Fruit fly (Drosophila melanogaster): ENCODE results near the gene CG32091.
A peak's percentile ranks its signal among the peaks of the same experiment; 100 is the strongest.

The CG32091 gene

DNA sequence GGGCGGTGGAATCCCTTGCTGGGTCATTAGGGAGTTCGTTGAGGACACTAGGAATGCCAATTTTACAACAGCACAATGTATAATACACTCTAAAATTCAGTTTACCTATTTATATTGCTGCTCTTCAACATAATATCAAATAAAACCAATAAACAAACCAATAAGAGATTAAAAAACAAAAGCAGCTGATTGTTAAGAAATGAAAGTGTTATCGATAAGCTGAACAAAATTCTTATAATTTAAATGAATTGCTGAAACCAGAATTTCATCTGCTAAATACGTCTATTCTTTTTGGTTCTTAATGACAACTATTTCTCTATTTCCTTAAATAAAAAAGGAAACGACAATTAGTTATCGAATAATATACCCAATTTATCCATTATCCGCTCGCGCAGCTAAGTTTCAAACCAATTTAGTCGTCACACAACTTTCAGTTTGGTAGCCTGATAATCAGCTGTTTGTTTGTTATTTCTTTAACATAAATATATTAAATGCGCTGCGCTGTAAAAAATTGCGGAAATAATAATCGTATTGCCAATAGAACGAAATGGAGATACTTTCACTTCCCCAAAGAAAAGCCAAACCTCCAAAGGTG is 60.1 kb downstream of the CG32091 start, which contains the start of the genes Pldn and CG14135 (continued):
- TF ChIP-seq CG7839 (tag; optimal IDR thresholded peaks at IDR 0.05) (no peak), esg (GFP tag; conservative IDR thresholded peaks at IDR 0.05) (no peak), kni (GFP tag; optimal IDR thresholded peaks at IDR 0.05) (no peak), CG17612 (GFP tag; IDR thresholded peaks at IDR 0.05) (no peak), CrebB (tag; optimal IDR thresholded peaks at IDR 0.05) (no peak), Optix (GFP tag; IDR thresholded peaks at IDR 0.05) (no peak), ac (GFP tag; optimal IDR thresholded peaks at IDR 0.05) (no peak), CG8944 (GFP tag; optimal IDR thresholded peaks at IDR 0.05) (no peak), CG17359 (tag; optimal IDR thresholded peaks at IDR 0.05) (no peak), dysf (GFP tag; IDR thresholded peaks at IDR 0.05) (no peak), Poxn (GFP tag; IDR thresholded peaks at IDR 0.05) (no peak), Lpt (GFP tag; optimal IDR thresholded peaks at IDR 0.05) (no peak), Side (GFP tag; optimal IDR thresholded peaks at IDR 0.05) (no peak), odd (GFP tag; optimal IDR thresholded peaks at IDR 0.05) (no peak), D19B (GFP tag; optimal IDR thresholded peaks at IDR 0.05) (no peak), NC2β (GFP tag; optimal IDR thresholded peaks at IDR 0.05) (no peak), ash1 (GFP tag; optimal IDR thresholded peaks at IDR 0.05) (no peak), CG10366 (GFP tag; IDR thresholded peaks at IDR 0.05) (no peak), CG5245 (GFP tag; optimal IDR thresholded peaks at IDR 0.05) (no peak), hbn (GFP tag; IDR thresholded peaks at IDR 0.05; ENCODE audit: partially characterized antibody) (0 out of 2 replicates have a peak, but pooled peaks have one; percentile 27), da (GFP tag; optimal IDR thresholded peaks at IDR 0.05) (no peak), CG10959 (GFP tag; IDR thresholded peaks at IDR 0.05) (no peak), dmrt99B (tag; optimal IDR thresholded peaks at IDR 0.05) (no peak), Opbp (GFP tag; IDR thresholded peaks at IDR 0.05; ENCODE audit: partially characterized antibody) (no peak), lab (GFP tag; optimal IDR thresholded peaks at IDR 0.05) (no peak), toy (GFP tag; IDR thresholded peaks at IDR 0.05) (no peak), nmo (GFP tag; optimal IDR thresholded peaks at IDR 0.05) (peak; percentile 33), Deaf1 (tag; optimal IDR thresholded peaks at IDR 0.05) (no peak), CG10267 (tag; optimal IDR thresholded peaks at IDR 0.05) (peak; percentile 44), tna (GFP tag; IDR thresholded peaks at IDR 0.05; ENCODE audit: partially characterized antibody) (no peak), Myb (GFP tag; optimal IDR thresholded peaks at IDR 0.05) (no peak), Gug (GFP tag; IDR thresholded peaks at IDR 0.05) (no peak), pan (optimal IDR thresholded peaks at IDR 0.05) (no peak), pan (GFP tag; optimal IDR thresholded peaks at IDR 0.05 in 1 of 2, IDR thresholded peaks at IDR 0.05 in 1 of 2) (no peak), crp (GFP tag; optimal IDR thresholded peaks at IDR 0.05) (peak; percentile 97 to 99), CG17802 (tag; optimal IDR thresholded peaks at IDR 0.05) (no peak), nom (GFP tag; optimal IDR thresholded peaks at IDR 0.05) (no peak), CG1529 (GFP tag; optimal IDR thresholded peaks at IDR 0.05) (no peak), tio (GFP tag; optimal IDR thresholded peaks at IDR 0.05) (no peak), HmgD (GFP tag; optimal IDR thresholded peaks at IDR 0.05) (no peak), Dip3 (GFP tag; optimal IDR thresholded peaks at IDR 0.05) (no peak), CG8388 (GFP tag; optimal IDR thresholded peaks at IDR 0.05) (no peak), Mrtf (GFP tag; IDR thresholded peaks at IDR 0.05) (no peak), cas (GFP tag; IDR thresholded peaks at IDR 0.05) (no peak), p53 (GFP tag; optimal IDR thresholded peaks at IDR 0.05) (no peak), Blimp-1 (GFP tag; optimal IDR thresholded peaks at IDR 0.05) (peak; percentile 36), CG7357 (GFP tag; IDR thresholded peaks at IDR 0.05) (no peak), zfh2 (GFP tag; optimal IDR thresholded peaks at IDR 0.05) (no peak), aop (GFP tag; IDR thresholded peaks at IDR 0.05) (no peak), Hr78 (GFP tag; optimal IDR thresholded peaks at IDR 0.05) (no peak), CG2120 (GFP tag; optimal IDR thresholded peaks at IDR 0.05) (no peak)
